Worm (Caenorhabditis elegans): ENCODE data around the gene K11H12.5.

- TF ChIP-seq ceh-82 (tag; optimal IDR thresholded peaks at IDR 0.05), result no peak
- no peak for TF ChIP-seq elt-2 (tag; optimal IDR thresholded peaks at IDR 0.05)
- no peak for TF ChIP-seq nhr-11 (tag; optimal IDR thresholded peaks at IDR 0.05)
- TF ChIP-seq nhr-28 (tag; optimal IDR thresholded peaks at IDR 0.05), result no peak
- no peak for TF ChIP-seq unc-39 (tag; optimal IDR thresholded peaks at IDR 0.05)
- no peak for TF ChIP-seq nhr-76 (tag; optimal IDR thresholded peaks at IDR 0.05)
- no peak for TF ChIP-seq ama-1 (optimal IDR thresholded peaks at IDR 0.05)
- no peak for TF ChIP-seq ceh-9 (tag; optimal IDR thresholded peaks at IDR 0.05)
- no peak for TF ChIP-seq egl-27 (tag; optimal IDR thresholded peaks at IDR 0.05)
- TF ChIP-seq pha-4 (tag; optimal IDR thresholded peaks at IDR 0.05), result no peak
- TF ChIP-seq hmg-11 (tag; optimal IDR thresholded peaks at IDR 0.05), result no peak
Observed at ce11 chrIV:698304-698703, 21.9 kb downstream of the K11H12.5 start, which contains the start of gene Y55F3C.17.

Measured in whole organism, L3 larva.